Worm (Caenorhabditis elegans) whole organism, young adult: ENCODE data around the gene Y111B2A.1.

Experiments used
- C06A6.2 ChIP-seq: fragments of 200-800 bp; sonication (Bioruptor generic); conservative IDR thresholded peaks from 2 replicates; pipeline ENCODE4 v1.3.6; 2022; ENCODE audit warnings: missing genetic modification characterization, missing compliant biosample characterization
- C17E4.6 ChIP-seq: fragments of 200-800 bp; sonication (Bioruptor generic); IDR thresholded peaks from 2 replicates; pipeline ENCODE4 v1.3.6; 2022; ENCODE audit warnings: missing genetic modification reagents, missing genetic modification characterization, missing compliant biosample characterization
- F37B4.10 ChIP-seq: fragments of 200-800 bp; sonication (Bioruptor generic); IDR thresholded peaks from 2 replicates; pipeline ENCODE4 v1.3.6; 2022; ENCODE audit warnings: missing genetic modification characterization, missing compliant biosample characterization
- F49E8.2 ChIP-seq: sonication (generic microtip); optimal IDR thresholded peaks from 3 replicates; lab custom pipeline; 2017; ENCODE audit warnings: missing genetic modification characterization, mild to moderate bottlenecking, missing compliant biosample characterization, antibody characterized with exemption, moderate library complexity; ENCODE audit not compliant: insufficient read depth
- F57A8.1 ChIP-seq: fragments of 200-800 bp; sonication (Bioruptor generic); optimal IDR thresholded peaks from 2 replicates; lab custom pipeline; 2018; ENCODE audit warnings: mild to moderate bottlenecking, missing genetic modification characterization, moderate library complexity, missing compliant biosample characterization
- K11D2.4 ChIP-seq: fragments of 200-800 bp; sonication (Bioruptor generic); IDR thresholded peaks from 2 replicates; pipeline ENCODE4 v1.3.6; 2022; ENCODE audit warnings: missing genetic modification reagents, missing genetic modification characterization, missing compliant biosample characterization
- T26A5.8 ChIP-seq: sonication (generic microtip); optimal IDR thresholded peaks from 2 replicates; lab custom pipeline; 2016; ENCODE audit warnings: missing genetic modification characterization, missing compliant biosample characterization
- atf-7 ChIP-seq: sonication (generic microtip); optimal IDR thresholded peaks from 2 replicates; lab custom pipeline; 2017; ENCODE audit warnings: mild to moderate bottlenecking, missing genetic modification characterization, missing compliant biosample characterization
- attf-6 ChIP-seq: fragments of 200-800 bp; sonication (Bioruptor generic); IDR thresholded peaks from 2 replicates; pipeline ENCODE4 v1.3.6; 2022; ENCODE audit warnings: missing genetic modification reagents, missing genetic modification characterization, missing compliant biosample characterization
- ccch-3 ChIP-seq: fragments of 200-800 bp; sonication (Bioruptor generic); optimal IDR thresholded peaks from 2 replicates; lab custom pipeline; 2018; ENCODE audit warnings: mild to moderate bottlenecking, missing genetic modification characterization, missing compliant biosample characterization
- ceh-79 ChIP-seq: sonication (generic microtip); optimal IDR thresholded peaks from 2 replicates; lab custom pipeline; 2017; ENCODE audit warnings: mild to moderate bottlenecking, missing genetic modification characterization, missing compliant biosample characterization
- dox-1 ChIP-seq: fragments of 200-800 bp; sonication (Bioruptor generic); IDR thresholded peaks from 2 replicates; pipeline ENCODE4 v1.3.6; 2022; ENCODE audit warnings: missing genetic modification reagents, missing genetic modification characterization, missing compliant biosample characterization
- dpl-1 ChIP-seq: fragments of 150-350 bp; optimal IDR thresholded peaks from 2 replicates; lab custom pipeline; 2014; ENCODE audit warnings: missing biosample characterization, missing genetic modification reagents, missing genetic modification characterization
- egl-18 ChIP-seq: fragments of 200-800 bp; sonication (Bioruptor generic); IDR thresholded peaks from 2 replicates; pipeline ENCODE4 v1.3.6; 2022; ENCODE audit warnings: missing genetic modification reagents, missing genetic modification characterization, missing compliant biosample characterization
- egrh-3 ChIP-seq: fragments of 200-800 bp; sonication (Bioruptor generic); IDR thresholded peaks from 2 replicates; pipeline ENCODE4 v1.3.6; 2022; ENCODE audit warnings: missing genetic modification reagents, missing genetic modification characterization, missing compliant biosample characterization
- ets-4 ChIP-seq: fragments of 200-800 bp; sonication (Bioruptor generic); optimal IDR thresholded peaks from 2 replicates; lab custom pipeline; 2018; ENCODE audit warnings: mild to moderate bottlenecking, missing genetic modification characterization, missing compliant biosample characterization
- him-1 ChIP-seq: sonication (generic microtip); optimal IDR thresholded peaks from 2 replicates; lab custom pipeline; 2016; ENCODE audit warnings: missing genotype, missing genetic modification reagents, missing genetic modification characterization, missing compliant biosample characterization
- hlh-12 ChIP-seq: sonication (generic microtip); optimal IDR thresholded peaks from 2 replicates; lab custom pipeline; 2016; ENCODE audit warnings: missing genetic modification characterization, missing compliant biosample characterization
- hlh-26 ChIP-seq: fragments of 200-800 bp; sonication (Bioruptor generic); conservative IDR thresholded peaks from 2 replicates; pipeline ENCODE4 v1.3.6; 2022; ENCODE audit warnings: missing genetic modification reagents, missing genetic modification characterization, missing compliant biosample characterization
- hmg-20 ChIP-seq: fragments of 200-800 bp; sonication (Bioruptor generic); IDR thresholded peaks from 2 replicates; pipeline ENCODE4 v1.3.6; 2022; ENCODE audit warnings: missing genetic modification reagents, missing genetic modification characterization, missing compliant biosample characterization
- hrde-1 ChIP-seq: sonication (generic microtip); optimal IDR thresholded peaks from 2 replicates; lab custom pipeline; 2016; ENCODE audit warnings: missing genetic modification characterization, mild to moderate bottlenecking, missing compliant biosample characterization, moderate library complexity, missing genotype, missing genetic modification reagents, borderline replicate concordance
- let-526 ChIP-seq: fragments of 200-800 bp; sonication (Bioruptor generic); IDR thresholded peaks from 2 replicates; pipeline ENCODE4 v1.3.6; 2022; ENCODE audit warnings: missing genetic modification reagents, missing genetic modification characterization, missing compliant biosample characterization
- lin-26 ChIP-seq: fragments of 200-800 bp; sonication (Bioruptor generic); IDR thresholded peaks from 2 replicates; pipeline ENCODE4 v1.3.6; 2022; ENCODE audit warnings: missing genetic modification reagents, missing genetic modification characterization, missing compliant biosample characterization
- lin-35 ChIP-seq, 3 experiments: fragments of 150-350 bp in 2 of 3; sonication (generic microtip) in 1 of 3; optimal IDR thresholded peaks; 2 replicates each; lab custom pipeline; 2014 to 2018; ENCODE audit warnings: missing biosample characterization in 3 of 3, missing genetic modification characterization in 3 of 3, missing genetic modification reagents in 3 of 3
- lsy-27 ChIP-seq: sonication (generic microtip); optimal IDR thresholded peaks from 2 replicates; lab custom pipeline; 2017; ENCODE audit warnings: missing genetic modification characterization, mild to moderate bottlenecking, missing compliant biosample characterization, antibody characterized with exemption, missing genotype, borderline replicate concordance; ENCODE audit not compliant: insufficient read depth
- madf-8 ChIP-seq: fragments of 200-800 bp; sonication (Bioruptor generic); conservative IDR thresholded peaks from 2 replicates; pipeline ENCODE4 v1.3.6; 2022; ENCODE audit warnings: missing genetic modification reagents, missing genetic modification characterization, missing compliant biosample characterization
- nfya-1 ChIP-seq: sonication (generic microtip); optimal IDR thresholded peaks from 2 replicates; lab custom pipeline; 2017; ENCODE audit warnings: antibody characterized with exemption, missing compliant biosample characterization, missing genetic modification characterization, borderline replicate concordance; ENCODE audit not compliant: insufficient read depth
- nfyb-1 ChIP-seq: fragments of 200-800 bp; sonication (Bioruptor generic); IDR thresholded peaks from 2 replicates; pipeline ENCODE4 v1.3.6; 2022; ENCODE audit warnings: missing genetic modification reagents, missing genetic modification characterization, missing compliant biosample characterization
- nhr-120 ChIP-seq: fragments of 200-800 bp; sonication (Bioruptor generic); IDR thresholded peaks from 2 replicates; pipeline ENCODE4 v1.3.6; 2022; ENCODE audit warnings: missing genetic modification characterization, missing compliant biosample characterization
- nhr-179 ChIP-seq: sonication (generic microtip); optimal IDR thresholded peaks from 2 replicates; lab custom pipeline; 2016; ENCODE audit warnings: mild to moderate bottlenecking, missing genetic modification characterization, missing compliant biosample characterization
- nhr-80 ChIP-seq: sonication (generic microtip); optimal IDR thresholded peaks from 2 replicates; lab custom pipeline; 2016; ENCODE audit warnings: missing genetic modification characterization, missing compliant biosample characterization
- pha-4 ChIP-seq: fragments of 150-350 bp; sonication (generic microtip); optimal IDR thresholded peaks from 2 replicates; lab custom pipeline; 2014; ENCODE audit warnings: missing biosample characterization, missing genetic modification reagents, missing genetic modification characterization
- repo-1 ChIP-seq: sonication (generic microtip); optimal IDR thresholded peaks from 2 replicates; lab custom pipeline; 2017; ENCODE audit warnings: mild to moderate bottlenecking, missing genetic modification characterization, missing compliant biosample characterization
- sdz-38 ChIP-seq: sonication (generic microtip); optimal IDR thresholded peaks from 2 replicates; lab custom pipeline; 2016; ENCODE audit warnings: missing genotype, missing genetic modification characterization, missing compliant biosample characterization
- snpc-1.3 ChIP-seq: sonication (generic microtip); optimal IDR thresholded peaks from 2 replicates; lab custom pipeline; 2017; ENCODE audit warnings: missing genetic modification characterization, mild to moderate bottlenecking, missing compliant biosample characterization, antibody characterized with exemption, moderate library complexity, missing genotype, missing genetic modification reagents; ENCODE audit not compliant: insufficient read depth
- unc-130 ChIP-seq: sonication (generic microtip); optimal IDR thresholded peaks from 2 replicates; lab custom pipeline; 2016; ENCODE audit warnings: missing genetic modification reagents, missing genetic modification characterization, missing compliant biosample characterization
- zim-3 ChIP-seq: sonication (generic microtip); optimal IDR thresholded peaks from 2 replicates; lab custom pipeline; 2017; ENCODE audit warnings: mild to moderate bottlenecking, missing genetic modification characterization, moderate library complexity, missing compliant biosample characterization
- ztf-28 ChIP-seq: fragments of 200-800 bp; sonication (Bioruptor generic); IDR thresholded peaks from 2 replicates; pipeline ENCODE4 v1.3.6; 2022; ENCODE audit warnings: missing genetic modification reagents, missing genetic modification characterization, missing compliant biosample characterization
- ztf-6 ChIP-seq: fragments of 200-800 bp; sonication (Bioruptor generic); IDR thresholded peaks from 2 replicates; pipeline ENCODE4 v1.3.6; 2022; ENCODE audit warnings: missing genetic modification reagents, missing genetic modification characterization, missing compliant biosample characterization

The Y111B2A.1 gene

ce11 chrIII:12541519-12541918 is 46.1 kb upstream of the Y111B2A.1 start:
- peak; percentile 80; the same call in 1 of the 2 replicates for TF ChIP-seq F37B4.10
- TF ChIP-seq K11D2.4 (GFP tag; lab: Robert Waterston, UW), result 0 out of 2 replicates have a peak, but pooled peaks have one; percentile 22
- TF ChIP-seq dox-1 (GFP tag; lab: Robert Waterston, UW), result peak; percentile 54
- TF ChIP-seq, all 124 proteins: peak for 3; not testable (repeated sequence) for 121

- TF ChIP-seq F57A8.1 (GFP tag; lab: Kevin White, UChicago), result no peak
- peak; percentile 87 for TF ChIP-seq nfyb-1 (GFP tag; lab: Robert Waterston, UW)
- no peak for TF ChIP-seq ztf-28 (GFP tag; lab: Robert Waterston, UW)
- no peak for TF ChIP-seq ztf-6 (GFP tag; lab: Robert Waterston, UW)
Measured at ce11 chrIII:12540411-12540810, 45.0 kb upstream of the Y111B2A.1 start.

- TF ChIP-seq F49E8.2 (tag; lab: Kevin White, UChicago), result no peak
- TF ChIP-seq him-1 (tag; lab: Kevin White, UChicago), result peak; percentile 100
Measured at ce11 chrIII:12537239-12537845, 41.9 kb upstream of the Y111B2A.1 start.

ce11 chrIII:12533900-12534299 is 38.5 kb upstream of the Y111B2A.1 start:
- TF ChIP-seq lin-35 (GFP tag; optimal IDR thresholded peaks at IDR 0.05; lab: Kevin White, UChicago) (peak in 1 of 3 experiments; percentile 33), lin-26 (no peak)
- TF ChIP-seq, all 124 proteins: peak for 1

- peak; percentile 60; the same call in 1 of the 2 replicates for TF ChIP-seq egrh-3
Measured at ce11 chrIII:12530501-12530900, 35.1 kb upstream of the Y111B2A.1 start.

ce11 chrIII:12528029-12528428 is 32.6 kb upstream of the Y111B2A.1 start:
- TF ChIP-seq hlh-26 (GFP tag; lab: Robert Waterston, UW) (no peak), C17E4.6 (no peak), pha-4 (no peak), snpc-1.3 (tag; lab: Kevin White, UChicago) (no peak), lsy-27 (tag; lab: Kevin White, UChicago) (no peak), repo-1 (tag; lab: Kevin White, UChicago) (no peak), attf-6 (GFP tag; lab: Robert Waterston, UW) (no peak), madf-8 (GFP tag; lab: Robert Waterston, UW) (no peak), unc-130 (GFP tag; lab: Kevin White, UChicago) (no peak), nhr-179 (no peak), nhr-80 (no peak), ceh-79 (tag; lab: Kevin White, UChicago) (no peak), dpl-1 (GFP tag; lab: Kevin White, UChicago) (peak; percentile 47), nfyb-1 (GFP tag; lab: Robert Waterston, UW) (no peak), ccch-3 (no peak), hmg-20 (GFP tag; lab: Robert Waterston, UW) (no peak), hrde-1 (tag; lab: Kevin White, UChicago) (no peak), T26A5.8 (no peak), nhr-120 (GFP tag; lab: Robert Waterston, UW) (no peak), let-526 (no peak), sdz-38 (no peak), egl-18 (GFP tag; lab: Robert Waterston, UW) (no peak), nfya-1 (no peak), F37B4.10 (no peak), atf-7 (tag; lab: Kevin White, UChicago) (no peak), C06A6.2 (GFP tag; lab: Robert Waterston, UW) (no peak), zim-3 (tag; lab: Kevin White, UChicago) (no peak), hlh-12 (no peak), ets-4 (GFP tag; lab: Kevin White, UChicago) (no peak)
